Worm (Caenorhabditis elegans): Measurements from ENCODE around the gene W09H1.1.
A peak's percentile ranks its signal among the peaks of the same experiment; 100 is the strongest.

Gene W09H1.1

DNA sequence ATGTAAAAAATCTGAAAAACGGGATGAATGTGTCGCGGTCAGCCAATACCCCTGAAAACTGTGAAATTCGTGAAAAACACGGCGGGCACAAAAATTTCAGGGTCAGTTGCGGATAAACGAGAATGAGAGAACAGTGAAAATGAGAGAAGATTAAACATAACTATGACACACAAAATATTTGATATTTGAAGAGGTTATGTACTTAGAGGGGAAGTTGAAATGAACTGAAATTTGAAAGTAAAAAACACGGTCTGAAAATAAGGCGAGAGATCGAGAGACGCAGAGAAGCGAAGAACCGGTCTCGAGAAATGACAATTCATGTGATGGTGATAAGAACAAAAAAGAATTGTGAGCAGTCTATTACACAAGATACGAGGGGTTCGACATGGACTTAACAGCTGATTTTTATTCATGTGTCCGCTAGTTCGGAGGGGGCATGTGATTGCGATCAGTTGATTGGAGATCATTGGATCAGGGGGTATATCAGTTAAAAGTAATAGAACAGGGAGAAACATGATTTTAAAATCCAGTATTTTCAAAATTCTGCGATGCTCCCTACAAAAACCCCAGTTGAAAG lies 15.6 kb downstream of the W09H1.1 start, which contains the start of gene moe-3:
Gene moe-3 (minus strand): TSS at position 51 of the 577 bp plus-strand sequence.
- TF ChIP-seq F10B5.3 (tag; optimal IDR thresholded peaks at IDR 0.05): no peak
- TF ChIP-seq attf-4 (tag; optimal IDR thresholded peaks at IDR 0.05): no peak
- no peak for TF ChIP-seq nhr-41 (GFP tag; IDR thresholded peaks at IDR 0.05)
- no peak for TF ChIP-seq nhr-42 (GFP tag; IDR thresholded peaks at IDR 0.05)
- no peak for TF ChIP-seq duxl-1 (tag; optimal IDR thresholded peaks at IDR 0.05; ENCODE audit: poor library complexity)
- no peak for TF ChIP-seq ctbp-1 (GFP tag; IDR thresholded peaks at IDR 0.05)
- no peak for TF ChIP-seq zfp-3 (GFP tag; conservative IDR thresholded peaks at IDR 0.05)
- no peak for TF ChIP-seq mxl-3 (GFP tag; optimal IDR thresholded peaks at IDR 0.05)
- no peak for TF ChIP-seq Y5F2A.4 (GFP tag; optimal IDR thresholded peaks at IDR 0.05)
- no peak for TF ChIP-seq Y48G9A.11 (GFP tag; IDR thresholded peaks at IDR 0.05)
- TF ChIP-seq D1046.2 (GFP tag; IDR thresholded peaks at IDR 0.05): no peak
- no peak for TF ChIP-seq ceh-44 (GFP tag; IDR thresholded peaks at IDR 0.05)
- TF ChIP-seq mep-1 (tag; optimal IDR thresholded peaks at IDR 0.05): peak; percentile 15
- no peak for TF ChIP-seq lin-15B (tag; optimal IDR thresholded peaks at IDR 0.05)
- peak; percentile 68 for TF ChIP-seq dve-1 (tag; optimal IDR thresholded peaks at IDR 0.05; ENCODE audit: insufficient read depth)
- no peak for TF ChIP-seq tag-97 (GFP tag; IDR thresholded peaks at IDR 0.05)
- TF ChIP-seq nhr-11 (tag; optimal IDR thresholded peaks at IDR 0.05): no peak
- no peak for TF ChIP-seq jun-1 (tag; optimal IDR thresholded peaks at IDR 0.05)
- no peak for TF ChIP-seq T20F7.1 (GFP tag; optimal IDR thresholded peaks at IDR 0.05)
- peak; percentile 61 for TF ChIP-seq nhr-28 (tag; optimal IDR thresholded peaks at IDR 0.05)
- no peak for TF ChIP-seq ceh-20 (GFP tag; IDR thresholded peaks at IDR 0.05)
- TF ChIP-seq ama-1 (optimal IDR thresholded peaks at IDR 0.05): no peak
- TF ChIP-seq dmd-9 (GFP tag; IDR thresholded peaks at IDR 0.05): no peak
- TF ChIP-seq mxl-2 (GFP tag; conservative IDR thresholded peaks at IDR 0.05): no peak
- no peak for TF ChIP-seq lsy-2 (tag; optimal IDR thresholded peaks at IDR 0.05)
- no peak for TF ChIP-seq ceh-82 (tag; optimal IDR thresholded peaks at IDR 0.05)
- TF ChIP-seq daf-16 (GFP tag; optimal IDR thresholded peaks at IDR 0.05): no peak
- peak; percentile 63 for TF ChIP-seq daf-16 (tag; optimal IDR thresholded peaks at IDR 0.05)
- TF ChIP-seq saeg-2 (GFP tag; IDR thresholded peaks at IDR 0.05): no peak
- no peak for TF ChIP-seq lim-7 (GFP tag; IDR thresholded peaks at IDR 0.05)
- TF ChIP-seq nhr-77 (tag; optimal IDR thresholded peaks at IDR 0.05): peak; percentile 48
- TF ChIP-seq hlh-30 (tag; optimal IDR thresholded peaks at IDR 0.05; ENCODE audit: insufficient read depth): peak; percentile 93
- TF ChIP-seq zfp-2 (tag; optimal IDR thresholded peaks at IDR 0.05): no peak
- no peak for TF ChIP-seq lir-3 (tag; optimal IDR thresholded peaks at IDR 0.05)
- no peak for TF ChIP-seq zip-11 (GFP tag; IDR thresholded peaks at IDR 0.05)
- no peak for TF ChIP-seq nhr-111 (GFP tag; optimal IDR thresholded peaks at IDR 0.05)
- no peak for TF ChIP-seq ceh-62 (tag; optimal IDR thresholded peaks at IDR 0.05)
- TF ChIP-seq hmg-1.1 (GFP tag; IDR thresholded peaks at IDR 0.05): no peak
- TF ChIP-seq ces-1 (GFP tag; optimal IDR thresholded peaks at IDR 0.05): no peak
- TF ChIP-seq nhr-10 (tag; optimal IDR thresholded peaks at IDR 0.05): no peak
- peak; percentile 82 for TF ChIP-seq dmd-6 (GFP tag; IDR thresholded peaks at IDR 0.05)
- TF ChIP-seq ZK337.2 (GFP tag; IDR thresholded peaks at IDR 0.05): no peak
- TF ChIP-seq snpc-4 (tag; optimal IDR thresholded peaks at IDR 0.05): no peak
- TF ChIP-seq sdz-12 (GFP tag; optimal IDR thresholded peaks at IDR 0.05): no peak
- TF ChIP-seq F37D6.2 (tag; optimal IDR thresholded peaks at IDR 0.05): no peak
- TF ChIP-seq daf-12 (tag; optimal IDR thresholded peaks at IDR 0.05): no peak
- no peak for TF ChIP-seq set-16 (GFP tag; IDR thresholded peaks at IDR 0.05)
- TF ChIP-seq daf-19 (GFP tag; conservative IDR thresholded peaks at IDR 0.05): no peak
- TF ChIP-seq snpc-1.2 (GFP tag; IDR thresholded peaks at IDR 0.05): no peak
- TF ChIP-seq nhr-237 (tag; optimal IDR thresholded peaks at IDR 0.05): no peak
- no peak for TF ChIP-seq fos-1 (tag; optimal IDR thresholded peaks at IDR 0.05)
- TF ChIP-seq ztf-11 (tag; optimal IDR thresholded peaks at IDR 0.05): no peak
